Worm (Caenorhabditis elegans): ENCODE results near the gene hrg-5.

The hrg-5 gene

DNA sequence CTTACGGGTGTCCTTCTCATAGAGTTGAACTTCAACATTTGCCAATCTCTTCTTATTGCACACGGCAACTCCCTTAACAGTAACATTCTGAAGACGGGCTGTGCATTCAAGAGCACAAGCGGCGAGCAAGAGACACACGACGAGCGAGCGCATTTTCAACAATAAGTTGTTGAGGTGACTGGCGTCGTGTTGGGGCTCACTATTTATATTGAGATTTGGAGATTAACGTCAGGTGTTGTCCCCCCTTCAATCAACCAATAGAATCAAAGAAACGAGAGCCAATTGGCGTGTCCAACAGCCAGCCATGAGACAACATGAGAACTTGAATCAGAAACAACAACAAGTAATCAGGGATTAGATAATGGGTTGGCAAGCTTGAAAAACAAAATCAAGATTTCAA is 34.7 kb upstream of the hrg-5 start, which contains the start of gene ttr-16 (continued):
- TF ChIP-seq jun-1 (tag; optimal IDR thresholded peaks at IDR 0.05) (no peak), unc-30 (tag; optimal IDR thresholded peaks at IDR 0.05) (no peak), irx-1 (tag; optimal IDR thresholded peaks at IDR 0.05) (no peak)

DNA sequence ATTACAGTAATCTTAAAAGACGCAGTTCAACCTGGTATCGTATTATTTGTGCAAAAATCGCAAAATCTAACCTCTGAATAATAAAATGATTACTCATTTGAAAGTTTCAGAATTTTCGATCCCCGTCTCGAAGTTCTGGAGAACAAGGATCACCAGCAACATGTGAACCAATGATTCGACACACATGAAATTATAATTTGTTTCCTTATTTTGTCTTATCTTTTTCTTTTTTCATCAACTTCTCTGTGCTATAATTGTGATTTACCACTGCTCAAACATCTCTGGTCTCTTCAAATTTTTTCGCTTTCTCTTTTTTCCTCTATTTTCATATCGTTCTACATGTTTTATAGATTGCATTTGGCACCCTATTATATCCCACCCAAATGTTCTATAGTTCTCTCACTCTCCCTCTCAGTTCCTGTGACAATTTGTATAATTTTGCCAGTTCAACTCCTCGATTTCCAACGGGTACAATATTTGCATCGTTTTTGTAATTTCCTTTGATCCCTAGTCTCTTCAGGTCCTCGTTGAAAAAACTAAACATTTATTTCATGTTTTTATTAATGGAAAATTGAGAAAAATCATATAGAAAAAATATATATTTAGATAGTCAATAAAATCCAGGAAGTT is 33.9 kb upstream of the hrg-5 start:
- no peak for TF ChIP-seq lir-3 (tag; optimal IDR thresholded peaks at IDR 0.05; ENCODE audit: poor library complexity)
- TF ChIP-seq nhr-11 (tag; optimal IDR thresholded peaks at IDR 0.05), result peak; percentile 2
- no peak for TF ChIP-seq sptf-1 (tag; optimal IDR thresholded peaks at IDR 0.05)
- peak; percentile 17 for TF ChIP-seq swsn-7 (tag; optimal IDR thresholded peaks at IDR 0.05)
- TF ChIP-seq efl-1 (optimal IDR thresholded peaks at IDR 0.05), result no peak
- TF ChIP-seq efl-1 (GFP tag; optimal IDR thresholded peaks at IDR 0.05 in 1 of 2), result peak in 1 of 2 experiments; percentile 14
- TF ChIP-seq nhr-19 (GFP tag; conservative IDR thresholded peaks at IDR 0.05), result peak; percentile 28; the same call in 1 of the 2 replicates
- TF ChIP-seq ztf-11 (tag; optimal IDR thresholded peaks at IDR 0.05), result no peak
- TF ChIP-seq nhr-71 (tag; optimal IDR thresholded peaks at IDR 0.05), result peak; percentile 70
- no peak for TF ChIP-seq pag-3 (tag; optimal IDR thresholded peaks at IDR 0.05; ENCODE audit: borderline replicate concordance, insufficient read depth)
- TF ChIP-seq egl-27 (tag; optimal IDR thresholded peaks at IDR 0.05), result no peak
- TF ChIP-seq snu-23 (GFP tag; optimal IDR thresholded peaks at IDR 0.05), result peak; percentile 18
- TF ChIP-seq lsy-2 (tag; optimal IDR thresholded peaks at IDR 0.05), result peak; percentile 43 to 47
- peak; percentile 7 for TF ChIP-seq nhr-20 (tag; optimal IDR thresholded peaks at IDR 0.05)
- TF ChIP-seq C16A3.4 (tag; optimal IDR thresholded peaks at IDR 0.05), result no peak
- TF ChIP-seq sup-37 (GFP tag; optimal IDR thresholded peaks at IDR 0.05), result no peak
- TF ChIP-seq rnt-1 (tag; optimal IDR thresholded peaks at IDR 0.05), result peak; percentile 35
- no peak for TF ChIP-seq fkh-8 (tag; optimal IDR thresholded peaks at IDR 0.05)
- TF ChIP-seq lin-15B (tag; optimal IDR thresholded peaks at IDR 0.05), result no peak
- peak; percentile 35 for TF ChIP-seq ztf-4 (tag; optimal IDR thresholded peaks at IDR 0.05)
- TF ChIP-seq C04F5.9 (tag; optimal IDR thresholded peaks at IDR 0.05), result no peak

DNA sequence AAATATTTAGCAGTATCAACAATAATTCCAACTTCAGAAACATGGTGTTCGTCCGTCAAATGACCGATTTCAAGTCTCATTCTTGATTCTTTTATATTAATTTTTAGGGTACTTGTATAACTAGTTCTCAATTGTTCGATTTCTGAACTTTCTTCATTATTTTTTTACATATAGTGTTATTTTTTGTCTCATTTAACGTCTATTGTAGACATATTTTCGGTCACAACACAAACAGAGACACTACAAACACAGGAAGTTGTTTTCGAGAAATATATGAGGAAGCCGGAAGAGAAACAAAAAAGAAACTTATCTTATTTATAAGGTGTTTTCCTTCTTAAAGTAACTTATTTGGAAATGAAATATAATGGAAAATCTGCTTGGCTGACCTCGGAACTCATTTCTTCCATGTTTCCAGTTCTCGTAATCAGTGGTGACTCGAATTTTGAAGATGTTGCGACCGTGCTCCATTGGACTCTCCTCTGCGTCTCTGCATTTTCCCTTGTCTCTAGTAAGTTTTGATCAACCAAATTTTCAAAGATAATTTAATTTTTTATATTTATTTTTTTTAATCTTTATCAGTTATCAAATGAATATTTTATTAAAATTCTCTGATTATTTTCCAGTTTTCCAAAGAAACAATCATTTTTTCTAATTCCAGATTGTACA is 24.6 kb upstream of the hrg-5 start, which contains the start of the genes F36H1.12 and lin-3:
Gene F36H1.12 (minus strand): TSS at position 51 of the 666 bp plus-strand sequence.
Gene lin-3 (plus strand): TSS at position 657 of the 666 bp plus-strand sequence.
- TF ChIP-seq aly-2 (tag; optimal IDR thresholded peaks at IDR 0.05) (no peak), unc-30 (tag; optimal IDR thresholded peaks at IDR 0.05) (no peak), ceh-8 (GFP tag; optimal IDR thresholded peaks at IDR 0.05) (no peak), blmp-1 (tag; optimal IDR thresholded peaks at IDR 0.05) (no peak), egl-13 (tag; optimal IDR thresholded peaks at IDR 0.05) (no peak), hlh-4 (tag; optimal IDR thresholded peaks at IDR 0.05) (no peak), pax-3 (tag; optimal IDR thresholded peaks at IDR 0.05) (no peak), ceh-90 (tag; optimal IDR thresholded peaks at IDR 0.05) (no peak), nhr-71 (tag; optimal IDR thresholded peaks at IDR 0.05) (no peak), C34B4.2 (tag; optimal IDR thresholded peaks at IDR 0.05) (no peak), elt-3 (tag; optimal IDR thresholded peaks at IDR 0.05) (no peak), nhr-28 (tag; optimal IDR thresholded peaks at IDR 0.05) (no peak), sox-4 (tag; optimal IDR thresholded peaks at IDR 0.05) (no peak), jun-1 (tag; optimal IDR thresholded peaks at IDR 0.05) (no peak), lin-15B (tag; optimal IDR thresholded peaks at IDR 0.05) (no peak), ceh-82 (tag; optimal IDR thresholded peaks at IDR 0.05) (no peak), nhr-12 (tag; optimal IDR thresholded peaks at IDR 0.05) (no peak)
